Worm (Caenorhabditis elegans): ENCODE measurements around the gene ocr-3.

The ocr-3 gene

ce11 chrX:15133180-15133579 is 35.3 kb upstream of the ocr-3 start:
- TF ChIP-seq ces-1 (GFP tag; optimal IDR thresholded peaks at IDR 0.05) (peak; percentile 79), mep-1 (tag; optimal IDR thresholded peaks at IDR 0.05) (no peak)

ce11 chrX:15134941-15135340 is 33.6 kb upstream of the ocr-3 start:
- TF ChIP-seq ces-1 (GFP tag; optimal IDR thresholded peaks at IDR 0.05) (peak; percentile 80), zip-8 (tag; optimal IDR thresholded peaks at IDR 0.05) (no peak)

DNA sequence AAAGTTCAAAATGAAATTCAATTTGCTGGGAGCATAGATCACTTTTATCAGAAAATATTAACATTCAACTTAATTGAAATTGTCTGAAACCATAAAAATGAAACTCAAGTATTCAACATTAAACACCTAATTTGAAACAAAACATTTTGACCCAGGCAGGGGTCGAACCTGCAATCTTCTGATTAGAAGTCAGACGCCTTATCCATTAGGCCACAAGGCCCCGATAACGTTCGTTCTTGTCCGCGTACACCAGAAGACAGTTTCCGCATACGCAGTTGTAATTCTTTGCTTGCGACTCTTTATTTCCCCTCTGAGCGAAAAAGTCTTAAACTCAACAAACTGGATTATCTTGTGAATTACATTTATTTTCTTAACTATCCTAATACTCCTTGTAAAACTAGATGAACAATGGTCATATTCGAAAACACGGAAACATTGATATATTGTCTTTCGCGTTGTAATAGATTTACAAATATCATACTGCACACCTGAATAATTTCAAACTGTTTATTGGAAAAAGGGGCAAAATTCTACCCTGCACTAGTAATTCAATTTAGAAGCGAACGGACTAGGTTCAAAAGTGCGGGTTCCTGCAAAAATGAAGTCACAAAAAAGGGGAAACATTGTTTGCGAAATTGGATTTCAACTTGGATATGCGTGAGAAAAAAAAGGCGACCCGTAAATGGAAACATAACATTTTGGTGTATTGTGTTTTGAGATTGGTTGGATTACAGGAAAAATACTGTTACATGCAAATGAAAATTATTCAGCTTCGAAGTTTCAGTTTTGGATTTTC is 21.9 kb upstream of the ocr-3 start:
- no peak for TF ChIP-seq sem-2 (GFP tag; optimal IDR thresholded peaks at IDR 0.05)
- peak; percentile 5 for TF ChIP-seq ces-1 (GFP tag; optimal IDR thresholded peaks at IDR 0.05)
- no peak for TF ChIP-seq ham-2 (GFP tag; optimal IDR thresholded peaks at IDR 0.05)
- TF ChIP-seq cnd-1 (tag; optimal IDR thresholded peaks at IDR 0.05): no peak
- peak; percentile 18 for TF ChIP-seq sptf-1 (tag; optimal IDR thresholded peaks at IDR 0.05)
- TF ChIP-seq tbx-8 (GFP tag; optimal IDR thresholded peaks at IDR 0.05): no peak
- peak; percentile 16 for TF ChIP-seq M03D4.4 (tag; optimal IDR thresholded peaks at IDR 0.05)

DNA sequence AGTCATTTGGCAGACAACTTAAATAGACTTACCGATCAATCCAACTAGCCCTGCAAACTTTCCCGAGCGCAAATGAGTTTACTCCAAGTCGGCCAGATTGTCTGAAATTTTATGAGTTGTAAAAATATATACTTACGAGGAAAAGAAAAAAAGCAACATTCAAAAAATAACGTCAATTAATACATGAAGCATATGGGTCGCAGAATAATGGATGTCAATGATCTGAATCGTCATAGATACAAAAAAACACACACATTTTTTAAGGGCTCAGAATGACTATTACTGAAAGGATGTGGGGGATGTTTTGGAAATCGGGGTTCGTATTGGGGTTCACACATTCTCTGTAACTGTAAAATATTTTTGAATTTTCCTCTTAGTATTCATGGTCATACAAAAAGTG is 20.9 kb upstream of the ocr-3 start, which contains the start of gene unc-7:
unc-7 (minus strand) TSS at position 101 of the 400 bp plus-strand sequence.
- no peak for TF ChIP-seq zip-8 (tag; optimal IDR thresholded peaks at IDR 0.05)
- TF ChIP-seq sptf-1 (tag; optimal IDR thresholded peaks at IDR 0.05): no peak

DNA sequence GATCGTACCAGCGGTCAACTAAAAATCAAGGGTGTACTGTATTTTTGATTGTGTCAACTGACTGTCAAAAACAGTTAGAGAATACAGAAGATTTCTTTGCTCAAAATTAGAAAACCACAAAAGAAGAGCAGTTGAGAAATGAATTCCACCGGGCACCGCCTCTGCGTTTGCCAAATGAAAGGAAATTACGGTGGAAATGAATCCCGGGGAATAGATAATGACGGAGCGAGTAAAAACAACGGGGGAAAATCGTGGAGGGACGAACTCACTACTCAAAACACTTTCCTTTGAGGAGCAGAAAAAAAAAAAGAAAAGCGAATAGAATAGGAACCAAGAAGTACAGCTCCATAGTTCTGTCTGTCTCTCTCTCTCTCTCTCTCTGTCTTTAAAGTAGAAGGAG is 20.1 kb upstream of the ocr-3 start:
- no peak for TF ChIP-seq mls-2 (tag; optimal IDR thresholded peaks at IDR 0.05)
- TF ChIP-seq M03D4.4 (tag; optimal IDR thresholded peaks at IDR 0.05): no peak
- TF ChIP-seq sem-2 (GFP tag; optimal IDR thresholded peaks at IDR 0.05): no peak
- TF ChIP-seq bed-3 (GFP tag; optimal IDR thresholded peaks at IDR 0.05): no peak
- TF ChIP-seq blmp-1 (tag; optimal IDR thresholded peaks at IDR 0.05): no peak
- no peak for TF ChIP-seq nhr-2 (tag; optimal IDR thresholded peaks at IDR 0.05)
- TF ChIP-seq hlh-1 (tag; optimal IDR thresholded peaks at IDR 0.05): no peak
- no peak for TF ChIP-seq nhr-28 (tag; optimal IDR thresholded peaks at IDR 0.05)
- TF ChIP-seq drap-1 (GFP tag; optimal IDR thresholded peaks at IDR 0.05): no peak
- no peak for TF ChIP-seq nhr-12 (tag; optimal IDR thresholded peaks at IDR 0.05)
- TF ChIP-seq elt-3 (tag; optimal IDR thresholded peaks at IDR 0.05): no peak
- no peak for TF ChIP-seq ceh-43 (GFP tag; optimal IDR thresholded peaks at IDR 0.05)
- no peak for TF ChIP-seq flh-1 (GFP tag; optimal IDR thresholded peaks at IDR 0.05)
- TF ChIP-seq unc-62 (GFP tag; optimal IDR thresholded peaks at IDR 0.05): no peak
- TF ChIP-seq sptf-1 (tag; optimal IDR thresholded peaks at IDR 0.05): no peak
- TF ChIP-seq lin-32 (GFP tag; optimal IDR thresholded peaks at IDR 0.05): no peak
- no peak for TF ChIP-seq ces-1 (GFP tag; optimal IDR thresholded peaks at IDR 0.05)
- no peak for TF ChIP-seq snpc-4 (tag; optimal IDR thresholded peaks at IDR 0.05)

DNA sequence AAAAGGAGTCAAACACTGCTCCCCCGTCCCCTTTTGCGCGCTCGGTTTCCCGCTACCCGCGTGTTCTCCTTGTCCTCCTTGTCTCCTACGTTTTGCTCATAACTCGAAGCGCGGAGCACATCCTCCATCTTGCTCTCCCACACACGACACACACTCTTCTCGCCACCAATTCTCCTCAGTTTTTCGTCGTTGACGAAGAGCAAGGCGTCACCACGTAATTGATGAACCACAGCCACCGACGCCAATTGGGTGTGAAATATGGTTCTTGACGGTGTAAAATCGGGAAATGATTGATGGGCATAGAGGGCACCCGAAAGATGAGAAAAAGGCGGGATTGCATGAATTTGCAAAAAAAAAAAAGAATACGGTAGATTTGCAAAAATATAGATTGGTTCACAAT is 19.7 kb upstream of the ocr-3 start:
- peak; percentile 39 for TF ChIP-seq mab-5 (tag; optimal IDR thresholded peaks at IDR 0.05)
- TF ChIP-seq ces-1 (GFP tag; optimal IDR thresholded peaks at IDR 0.05): peak; percentile 8
- peak; percentile 14 for TF ChIP-seq unc-120 (tag; optimal IDR thresholded peaks at IDR 0.05; ENCODE audit: poor library complexity, severe bottlenecking)
- TF ChIP-seq mep-1 (tag; optimal IDR thresholded peaks at IDR 0.05): no peak
- peak; percentile 58 for TF ChIP-seq hlh-1 (tag; optimal IDR thresholded peaks at IDR 0.05)
- TF ChIP-seq M03D4.4 (tag; optimal IDR thresholded peaks at IDR 0.05): no peak
- TF ChIP-seq unc-62 (GFP tag; optimal IDR thresholded peaks at IDR 0.05): peak; percentile 74
- TF ChIP-seq tbx-8 (GFP tag; optimal IDR thresholded peaks at IDR 0.05): no peak

ce11 chrX:15155054-15155453 is 13.5 kb upstream of the ocr-3 start:
- TF ChIP-seq flh-1 (GFP tag; optimal IDR thresholded peaks at IDR 0.05) (no peak), ces-1 (GFP tag; optimal IDR thresholded peaks at IDR 0.05) (peak; percentile 91), bed-3 (GFP tag; optimal IDR thresholded peaks at IDR 0.05) (no peak)

Measured in whole organism, mixed stage, embryonic.